Fruit fly (Drosophila melanogaster): Measurements from ENCODE around the gene CG31676.
A peak's percentile ranks its signal among the peaks of the same experiment; 100 is the strongest.

The CG31676 gene

DNA sequence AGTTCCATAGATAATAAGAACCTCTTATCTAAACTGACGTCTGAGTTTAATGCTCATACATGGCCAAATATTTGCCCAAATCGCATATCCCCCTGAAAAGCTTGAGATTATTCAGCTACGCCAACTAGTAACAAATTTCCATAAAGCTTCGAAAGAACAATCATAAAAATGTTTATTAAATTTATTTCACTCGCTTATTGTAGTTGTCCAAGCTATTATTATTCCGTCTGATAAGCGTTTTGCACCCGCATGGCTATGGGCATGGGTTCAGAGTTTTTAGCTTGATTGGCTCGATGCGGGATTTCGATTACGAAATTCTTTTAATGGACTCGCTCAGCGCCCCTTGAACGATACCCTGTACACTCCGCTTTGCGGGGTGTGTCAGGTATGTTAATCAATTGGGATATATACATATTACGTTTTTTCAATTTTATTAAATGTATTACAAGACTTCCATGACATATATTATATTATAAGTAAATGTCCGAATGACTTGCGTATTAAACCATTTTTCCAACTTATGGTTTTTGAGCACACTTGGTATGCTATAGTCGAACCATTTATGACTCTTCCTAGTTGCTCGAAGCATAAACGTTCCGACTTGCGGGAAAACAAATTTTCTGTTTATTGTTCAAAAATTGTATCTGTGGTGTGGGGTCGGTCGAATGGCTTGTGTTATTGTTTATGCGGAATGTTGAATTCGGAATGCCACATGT lies 34.8 kb upstream of the CG31676 start:
- peak; percentile 20 for TF ChIP-seq Mnt (GFP tag; optimal IDR thresholded peaks at IDR 0.05)
- TF ChIP-seq Clk (GFP tag; optimal IDR thresholded peaks at IDR 0.05) = no peak
- no peak for TF ChIP-seq cic (GFP tag; optimal IDR thresholded peaks at IDR 0.05)
- peak; percentile 75 for TF ChIP-seq CG11617 (GFP tag; optimal IDR thresholded peaks at IDR 0.05)
- TF ChIP-seq tj (GFP tag; optimal IDR thresholded peaks at IDR 0.05) = peak; percentile 93
- TF ChIP-seq CG5204 (GFP tag; optimal IDR thresholded peaks at IDR 0.05) = peak; percentile 64
- peak; percentile 73 for TF ChIP-seq CG12768 (GFP tag; optimal IDR thresholded peaks at IDR 0.05)
- peak; percentile 72 for TF ChIP-seq CG33017 (tag; optimal IDR thresholded peaks at IDR 0.05)
- TF ChIP-seq Crg-1 (GFP tag; optimal IDR thresholded peaks at IDR 0.05) = peak; percentile 51
- peak; percentile 70 for TF ChIP-seq kay (GFP tag; ENCODE audit: borderline replicate concordance)
- TF ChIP-seq toe (GFP tag; optimal IDR thresholded peaks at IDR 0.05) = no peak
- TF ChIP-seq Hr96 (GFP tag; optimal IDR thresholded peaks at IDR 0.05) = no peak
- peak; percentile 32 for TF ChIP-seq CG1620 (GFP tag; optimal IDR thresholded peaks at IDR 0.05)
- TF ChIP-seq CG7101 (tag; optimal IDR thresholded peaks at IDR 0.05) = peak; percentile 82
- peak; percentile 91 for TF ChIP-seq bab1 (GFP tag; optimal IDR thresholded peaks at IDR 0.05)
- peak; percentile 64 for TF ChIP-seq pad (GFP tag; optimal IDR thresholded peaks at IDR 0.05)
- TF ChIP-seq CG14711 (tag; optimal IDR thresholded peaks at IDR 0.05) = peak; percentile 81
- peak; percentile 45 for TF ChIP-seq CG7045 (GFP tag; optimal IDR thresholded peaks at IDR 0.05)
- no peak for TF ChIP-seq cnc (optimal IDR thresholded peaks at IDR 0.05)
- no peak for TF ChIP-seq ovo (GFP tag; optimal IDR thresholded peaks at IDR 0.05)

DNA sequence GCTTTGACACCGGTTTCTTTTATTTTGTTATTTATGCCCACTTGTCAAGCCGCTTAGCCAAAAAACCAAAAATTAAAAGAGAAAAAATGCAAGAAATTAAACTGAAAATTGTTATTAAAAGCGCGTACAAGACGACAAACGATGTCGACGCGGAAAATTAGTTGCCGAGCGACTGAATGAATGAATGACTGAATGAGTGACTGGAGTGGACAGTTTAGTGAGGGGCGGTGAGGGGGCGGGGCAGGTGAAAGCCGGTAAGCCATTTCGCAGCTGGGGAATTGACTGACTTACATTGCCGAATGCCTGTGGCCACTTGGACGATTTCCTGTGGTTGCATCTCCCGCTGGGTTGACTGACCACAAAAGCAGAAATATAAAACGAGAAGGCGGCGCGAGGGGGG lies 33.9 kb upstream of the CG31676 start:
- no peak for TF ChIP-seq CG11617 (GFP tag; optimal IDR thresholded peaks at IDR 0.05)
- no peak for TF ChIP-seq toe (GFP tag; optimal IDR thresholded peaks at IDR 0.05)
- no peak for TF ChIP-seq Mnt (GFP tag; optimal IDR thresholded peaks at IDR 0.05)
- no peak for TF ChIP-seq ovo (GFP tag; optimal IDR thresholded peaks at IDR 0.05)
- TF ChIP-seq CG12768 (GFP tag; optimal IDR thresholded peaks at IDR 0.05) = no peak
- TF ChIP-seq Clk (GFP tag; optimal IDR thresholded peaks at IDR 0.05) = no peak
- TF ChIP-seq cic (GFP tag; optimal IDR thresholded peaks at IDR 0.05) = no peak
- TF ChIP-seq tj (GFP tag; optimal IDR thresholded peaks at IDR 0.05) = no peak
- no peak for TF ChIP-seq Hr96 (GFP tag; optimal IDR thresholded peaks at IDR 0.05)
- no peak for TF ChIP-seq Crg-1 (GFP tag; optimal IDR thresholded peaks at IDR 0.05)
- TF ChIP-seq CG7045 (GFP tag; optimal IDR thresholded peaks at IDR 0.05) = no peak
- no peak for TF ChIP-seq CG1620 (GFP tag; optimal IDR thresholded peaks at IDR 0.05)
- no peak for TF ChIP-seq pad (GFP tag; optimal IDR thresholded peaks at IDR 0.05)

DNA sequence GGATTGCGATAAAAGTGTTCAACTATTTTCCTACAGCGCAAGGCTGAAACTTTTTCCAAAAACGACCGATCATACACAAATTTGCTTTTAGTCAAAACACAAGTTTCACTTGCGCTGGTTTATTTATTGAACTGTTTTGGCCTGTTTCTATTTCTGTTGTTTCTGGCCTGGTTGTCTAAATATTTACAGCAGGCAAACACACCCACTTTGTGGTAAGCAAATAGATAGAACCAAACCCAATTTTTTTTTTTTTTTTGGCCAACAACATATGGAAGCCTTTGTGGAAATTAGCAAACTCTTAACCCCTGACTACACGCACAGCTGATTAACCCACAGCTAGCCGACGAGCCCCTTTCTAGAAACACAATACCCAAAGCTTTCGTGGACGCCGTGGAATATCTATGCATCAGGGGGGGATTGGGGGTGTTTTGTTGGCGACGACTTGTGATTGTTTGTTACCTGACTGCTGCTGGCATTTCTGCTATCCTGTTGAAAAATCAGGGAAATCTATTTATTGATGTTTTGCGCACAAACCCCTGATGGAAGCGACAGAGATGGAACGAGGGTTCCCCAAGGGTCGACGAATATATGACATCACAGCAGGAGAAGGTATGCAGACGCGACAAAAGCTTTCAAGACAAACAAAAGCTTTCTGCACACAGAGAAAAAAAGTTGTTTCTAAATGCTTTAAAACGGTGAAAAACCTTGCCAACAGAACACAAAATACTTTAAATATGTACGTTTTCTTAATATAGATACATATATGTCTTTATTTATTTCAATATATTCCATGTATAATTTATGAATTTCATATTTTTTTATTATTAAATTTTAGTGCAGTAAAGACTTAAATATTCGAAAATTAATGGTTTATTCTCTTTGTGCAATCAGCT lies 32.7 kb upstream of the CG31676 start:
- TF ChIP-seq bab1 (GFP tag; optimal IDR thresholded peaks at IDR 0.05) (no peak), cnc (optimal IDR thresholded peaks at IDR 0.05) (no peak), Crg-1 (GFP tag; optimal IDR thresholded peaks at IDR 0.05) (no peak), toe (GFP tag; optimal IDR thresholded peaks at IDR 0.05) (no peak), CG14711 (tag; optimal IDR thresholded peaks at IDR 0.05) (no peak), tj (GFP tag; optimal IDR thresholded peaks at IDR 0.05) (no peak), CG33017 (tag; optimal IDR thresholded peaks at IDR 0.05) (peak; percentile 58), Hr96 (GFP tag; optimal IDR thresholded peaks at IDR 0.05) (no peak), CG7101 (tag; optimal IDR thresholded peaks at IDR 0.05) (peak; percentile 13), CG7045 (GFP tag; optimal IDR thresholded peaks at IDR 0.05) (peak; percentile 33), CG1620 (GFP tag; optimal IDR thresholded peaks at IDR 0.05) (no peak), pad (GFP tag; optimal IDR thresholded peaks at IDR 0.05) (peak; percentile 24), Clk (GFP tag; optimal IDR thresholded peaks at IDR 0.05) (no peak), CG12768 (GFP tag; optimal IDR thresholded peaks at IDR 0.05) (no peak)

DNA sequence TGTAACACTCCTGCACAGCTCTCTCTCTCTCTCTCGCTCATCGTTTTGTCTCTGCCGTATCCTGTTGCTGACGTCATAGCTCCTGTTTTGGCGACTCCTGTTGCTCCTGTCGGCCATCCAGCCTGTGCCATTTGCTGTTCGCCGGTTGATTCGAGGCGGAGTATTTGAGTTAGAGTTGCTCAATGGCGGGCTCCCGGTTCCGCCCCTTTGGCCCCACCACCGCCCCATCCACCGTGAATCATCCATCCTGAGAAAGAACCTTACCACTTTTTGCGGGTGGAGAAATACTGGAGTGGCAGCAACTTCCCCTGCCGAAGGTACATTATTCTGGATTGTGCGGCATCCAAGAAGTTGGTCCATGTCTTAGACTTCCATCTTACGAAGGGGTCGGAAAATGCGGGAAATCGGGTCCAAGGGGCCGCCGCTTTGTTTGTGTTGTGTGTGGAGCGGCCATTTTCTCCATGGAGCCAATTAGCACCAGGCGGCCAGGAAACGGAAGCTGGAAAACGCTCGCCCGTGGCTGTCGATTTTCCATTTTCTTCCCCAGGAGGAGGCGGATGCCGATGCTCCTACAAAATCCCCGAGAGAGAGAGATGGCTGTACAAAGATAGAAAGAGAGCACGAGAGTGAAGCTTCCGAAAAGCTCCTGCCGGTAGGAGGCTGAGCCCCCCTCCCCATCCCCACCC lies 31.9 kb upstream of the CG31676 start:
- TF ChIP-seq pad (GFP tag; optimal IDR thresholded peaks at IDR 0.05) (peak; percentile 81), CG33017 (tag; optimal IDR thresholded peaks at IDR 0.05) (no peak), CG12768 (GFP tag; optimal IDR thresholded peaks at IDR 0.05) (no peak), tj (GFP tag; optimal IDR thresholded peaks at IDR 0.05) (no peak), CG7101 (tag; optimal IDR thresholded peaks at IDR 0.05) (no peak), Clk (GFP tag; optimal IDR thresholded peaks at IDR 0.05) (peak; percentile 5)

DNA sequence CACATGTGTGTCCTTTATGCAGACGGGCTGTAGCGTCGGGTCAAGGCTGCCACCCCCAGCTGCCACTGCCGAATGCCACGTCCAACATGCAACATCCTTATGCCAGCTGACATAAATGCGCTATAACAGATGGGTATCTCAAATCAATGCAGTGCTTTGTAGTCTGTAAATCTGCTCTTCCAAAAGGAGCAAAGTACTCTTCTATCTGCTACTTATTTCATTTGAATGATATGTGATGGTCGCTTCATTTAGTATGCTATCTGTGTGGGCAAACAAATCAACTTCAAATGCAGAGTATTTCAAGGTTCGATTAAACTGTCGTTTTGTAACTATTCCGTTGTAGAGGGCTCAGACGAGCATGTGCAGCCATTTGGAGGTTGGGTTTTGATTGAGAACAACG lies 31.3 kb upstream of the CG31676 start:
- no peak for TF ChIP-seq CG1620 (GFP tag; optimal IDR thresholded peaks at IDR 0.05)
- peak; percentile 33 for TF ChIP-seq CG33017 (tag; optimal IDR thresholded peaks at IDR 0.05)
- TF ChIP-seq cnc (optimal IDR thresholded peaks at IDR 0.05) = no peak
- TF ChIP-seq CG12768 (GFP tag; optimal IDR thresholded peaks at IDR 0.05) = peak; percentile 80
- TF ChIP-seq CG7101 (tag; optimal IDR thresholded peaks at IDR 0.05) = peak; percentile 22
- no peak for TF ChIP-seq CG5204 (GFP tag; optimal IDR thresholded peaks at IDR 0.05)
- TF ChIP-seq tj (GFP tag; optimal IDR thresholded peaks at IDR 0.05) = no peak
- no peak for TF ChIP-seq CG7045 (GFP tag; optimal IDR thresholded peaks at IDR 0.05)
- no peak for TF ChIP-seq pad (GFP tag; optimal IDR thresholded peaks at IDR 0.05)
- TF ChIP-seq Clk (GFP tag; optimal IDR thresholded peaks at IDR 0.05) = no peak
- TF ChIP-seq CG14711 (tag; optimal IDR thresholded peaks at IDR 0.05) = peak; percentile 55
- TF ChIP-seq cic (GFP tag; optimal IDR thresholded peaks at IDR 0.05) = no peak
- no peak for TF ChIP-seq CG11617 (GFP tag; optimal IDR thresholded peaks at IDR 0.05)
